Worm (Caenorhabditis elegans): ENCODE results near the gene oac-37.

The oac-37 gene

DNA sequence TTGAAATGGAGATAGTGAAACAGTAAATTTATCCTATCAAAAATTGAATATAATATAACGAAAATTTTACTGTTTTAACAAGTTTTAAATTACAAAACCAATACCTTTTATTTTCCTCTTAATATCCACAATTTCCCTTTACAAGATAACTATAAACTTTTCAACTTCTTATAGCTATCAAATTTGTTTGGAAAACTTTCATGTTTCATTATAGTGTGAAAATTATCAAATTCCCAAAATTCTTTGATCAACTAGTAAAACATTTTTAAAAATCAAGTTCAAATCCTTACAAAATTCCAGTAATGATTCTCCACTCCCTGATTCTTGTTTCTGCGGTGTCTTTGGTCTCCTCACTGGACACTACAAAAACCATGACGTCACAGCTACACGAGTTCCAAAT, 36.4 kb downstream of the oac-37 start, which contains the start of gene R05A10.1:
R05A10.1 (plus strand) TSS at position 301 of the 400 bp plus-strand sequence.
- TF ChIP-seq nhr-76 (tag; optimal IDR thresholded peaks at IDR 0.05) (no peak), fkh-8 (tag; optimal IDR thresholded peaks at IDR 0.05) (no peak), lin-39 (tag; optimal IDR thresholded peaks at IDR 0.05) (no peak)

DNA sequence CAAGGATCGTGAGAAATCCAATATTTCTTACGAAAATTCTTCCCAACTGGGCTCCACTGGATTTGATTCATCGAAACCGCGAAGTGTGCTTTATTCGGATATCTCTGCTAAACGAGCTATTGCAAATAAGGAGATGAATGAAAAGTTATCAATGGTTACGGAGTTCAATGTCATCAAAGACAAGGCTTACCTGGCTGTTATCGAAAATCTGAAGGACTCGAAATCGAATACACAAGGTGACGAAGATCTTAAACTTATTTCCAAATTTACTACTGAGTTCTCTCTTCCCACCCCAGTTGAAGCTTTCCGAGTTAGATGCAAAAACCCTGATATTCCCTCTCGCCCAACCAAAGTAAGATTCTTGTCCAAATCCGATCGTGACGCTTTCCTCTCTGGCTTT, 40.6 kb downstream of the oac-37 start:
- TF ChIP-seq nhr-90 (tag; optimal IDR thresholded peaks at IDR 0.05; ENCODE audit: poor library complexity), result no peak
- no peak for TF ChIP-seq efl-1 (optimal IDR thresholded peaks at IDR 0.05)
- TF ChIP-seq efl-1 (GFP tag; optimal IDR thresholded peaks at IDR 0.05 in 1 of 2), result peak in 1 of 2 experiments; percentile 91

- TF ChIP-seq C34B4.2 (tag; optimal IDR thresholded peaks at IDR 0.05) (no peak), lin-14 (GFP tag; optimal IDR thresholded peaks at IDR 0.05) (no peak), irx-1 (tag; optimal IDR thresholded peaks at IDR 0.05) (no peak), tlp-1 (tag; optimal IDR thresholded peaks at IDR 0.05) (no peak), tbx-2 (tag; optimal IDR thresholded peaks at IDR 0.05) (no peak), ama-1 (optimal IDR thresholded peaks at IDR 0.05) (no peak), ets-5 (GFP tag; IDR thresholded peaks at IDR 0.05) (no peak), jun-1 (tag; optimal IDR thresholded peaks at IDR 0.05) (no peak), ces-1 (GFP tag; optimal IDR thresholded peaks at IDR 0.05) (no peak), Y116A8C.19 (tag; optimal IDR thresholded peaks at IDR 0.05; ENCODE audit: borderline replicate concordance) (no peak), F16B12.6 (tag; optimal IDR thresholded peaks at IDR 0.05) (no peak), lsy-2 (tag; optimal IDR thresholded peaks at IDR 0.05) (no peak), mef-2 (tag; optimal IDR thresholded peaks at IDR 0.05) (no peak), nhr-71 (tag; optimal IDR thresholded peaks at IDR 0.05) (no peak), zip-4 (GFP tag; optimal IDR thresholded peaks at IDR 0.05) (no peak)
These were observed 46.2 kb downstream of the oac-37 start, which contains the start of gene K01G12.22 for ce11 chrIV:14191919-14192318. Gene K01G12.22, plus strand, starts transcription at chrIV:14192219.

- no peak for TF ChIP-seq nhr-77 (tag; optimal IDR thresholded peaks at IDR 0.05)
- TF ChIP-seq unc-30 (tag; optimal IDR thresholded peaks at IDR 0.05), result no peak
- TF ChIP-seq snu-23 (GFP tag; optimal IDR thresholded peaks at IDR 0.05), result no peak
These were observed 47.5 kb downstream of the oac-37 start, which contains the start of gene K01G12.3 for ce11 chrIV:14193196-14193595. Gene K01G12.3, plus strand, starts transcription at chrIV:14193496.

- TF ChIP-seq pax-3 (tag; optimal IDR thresholded peaks at IDR 0.05), result no peak
- no peak for TF ChIP-seq tlp-1 (tag; optimal IDR thresholded peaks at IDR 0.05)
- TF ChIP-seq unc-62 (GFP tag; optimal IDR thresholded peaks at IDR 0.05), result no peak
- TF ChIP-seq mdl-1 (tag; optimal IDR thresholded peaks at IDR 0.05), result no peak
- no peak for TF ChIP-seq fkh-8 (tag; optimal IDR thresholded peaks at IDR 0.05)
These were observed 48.6 kb downstream of the oac-37 start for ce11 chrIV:14194317-14194716.

- no peak for TF ChIP-seq xbp-1 (tag; optimal IDR thresholded peaks at IDR 0.05)
- TF ChIP-seq nhr-20 (tag; optimal IDR thresholded peaks at IDR 0.05), result no peak
- no peak for TF ChIP-seq jun-1 (tag; optimal IDR thresholded peaks at IDR 0.05)
- TF ChIP-seq unc-130 (tag; optimal IDR thresholded peaks at IDR 0.05), result no peak
- no peak for TF ChIP-seq nhr-19 (GFP tag; conservative IDR thresholded peaks at IDR 0.05)
- no peak for TF ChIP-seq fos-1 (tag; optimal IDR thresholded peaks at IDR 0.05)
- TF ChIP-seq elt-3 (tag; optimal IDR thresholded peaks at IDR 0.05), result no peak
- TF ChIP-seq egl-27 (tag; optimal IDR thresholded peaks at IDR 0.05), result no peak
- TF ChIP-seq mef-2 (tag; optimal IDR thresholded peaks at IDR 0.05), result no peak
- no peak for TF ChIP-seq pag-3 (tag; optimal IDR thresholded peaks at IDR 0.05; ENCODE audit: borderline replicate concordance, insufficient read depth)
- no peak for TF ChIP-seq nhr-11 (tag; optimal IDR thresholded peaks at IDR 0.05)
- no peak for TF ChIP-seq nhr-12 (tag; optimal IDR thresholded peaks at IDR 0.05)
- TF ChIP-seq blmp-1 (tag; optimal IDR thresholded peaks at IDR 0.05), result no peak
- TF ChIP-seq pqm-1 (tag; optimal IDR thresholded peaks at IDR 0.05), result no peak
- TF ChIP-seq aha-1 (tag; optimal IDR thresholded peaks at IDR 0.05), result no peak
- no peak for TF ChIP-seq unc-30 (tag; optimal IDR thresholded peaks at IDR 0.05)
- TF ChIP-seq nhr-71 (tag; optimal IDR thresholded peaks at IDR 0.05), result no peak
- no peak for TF ChIP-seq ces-1 (GFP tag; optimal IDR thresholded peaks at IDR 0.05)
- no peak for TF ChIP-seq ceh-88 (GFP tag; IDR thresholded peaks at IDR 0.05)
These were observed 50.5 kb downstream of the oac-37 start, which contains the start of gene F02H6.2 for ce11 chrIV:14196176-14196575. Gene F02H6.2, plus strand, starts transcription at chrIV:14196476.
